Worm (Caenorhabditis elegans) whole organism, early embryonic: ENCODE results near the gene abts-2.

Source experiments
- B0310.2 ChIP-seq: sonication (generic microtip); optimal IDR thresholded peaks from 2 replicates; lab custom pipeline; 2016; ENCODE audit warnings: mild to moderate bottlenecking, missing genetic modification characterization, missing compliant biosample characterization
- F13C5.2 ChIP-seq: sonication (generic microtip); optimal IDR thresholded peaks from 2 replicates; lab custom pipeline; 2017; ENCODE audit warnings: mild to moderate bottlenecking, missing genetic modification characterization, inconsistent platforms, missing compliant biosample characterization
- ama-1 ChIP-seq: fragments of 150-350 bp; optimal IDR thresholded peaks from 2 replicates; lab custom pipeline; 2014
- ceh-13 ChIP-seq: fragments of 200-800 bp; sonication (Bioruptor generic); optimal IDR thresholded peaks from 2 replicates; lab custom pipeline; 2018; ENCODE audit warnings: mild to moderate bottlenecking, missing genetic modification characterization, missing compliant biosample characterization
- ceh-36 ChIP-seq: sonication (generic microtip); optimal IDR thresholded peaks from 2 replicates; lab custom pipeline; 2016; ENCODE audit warnings: missing genetic modification characterization, inconsistent platforms, missing compliant biosample characterization
- ets-7 ChIP-seq: sonication (generic microtip); optimal IDR thresholded peaks from 2 replicates; lab custom pipeline; 2016; ENCODE audit warnings: missing genotype, missing genetic modification characterization, missing compliant biosample characterization
- flt-1 ChIP-seq: fragments of 200-800 bp; sonication (Bioruptor generic); IDR thresholded peaks from 2 replicates; pipeline ENCODE4 v1.3.6; 2022; ENCODE audit warnings: missing genetic modification characterization, missing compliant biosample characterization
- scrt-1 ChIP-seq: fragments of 200-800 bp; sonication (Bioruptor generic); IDR thresholded peaks from 2 replicates; pipeline ENCODE4 v1.3.6; 2022; ENCODE audit warnings: missing genetic modification characterization, missing compliant biosample characterization
- sea-1 ChIP-seq: fragments of 200-800 bp; sonication (Bioruptor generic); conservative IDR thresholded peaks from 2 replicates; pipeline ENCODE4 v1.3.6; 2022; ENCODE audit warnings: missing genetic modification characterization, missing compliant biosample characterization

DNA sequence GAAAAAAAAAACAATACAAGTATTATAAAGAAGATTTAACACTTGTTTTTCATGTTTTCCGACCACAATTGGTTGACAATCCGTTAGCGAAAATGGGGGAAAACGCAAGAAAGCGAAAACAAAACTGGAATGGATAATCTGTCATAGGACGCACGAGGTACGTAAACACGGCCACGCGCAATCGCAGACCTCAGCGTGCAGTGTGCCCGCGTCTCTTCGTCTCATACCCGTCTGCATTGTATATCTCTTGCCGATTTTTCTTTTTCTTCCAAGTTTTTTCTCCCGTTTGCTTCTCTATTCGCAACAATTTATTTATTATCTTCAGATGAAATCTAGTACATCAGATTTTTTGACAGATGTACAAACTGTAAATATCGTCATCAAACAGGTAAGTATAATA is 21.8 kb upstream of the abts-2 start, which contains the start of gene trpp-9:
- TF ChIP-seq ama-1 (lab: Kevin White, UChicago) (no peak), ceh-13 (GFP tag; lab: Kevin White, UChicago) (no peak), sea-1 (GFP tag; lab: Robert Waterston, UW) (no peak), F13C5.2 (tag; lab: Kevin White, UChicago) (peak; percentile 78), ets-7 (no peak), flt-1 (GFP tag; lab: Robert Waterston, UW) (no peak), scrt-1 (GFP tag; lab: Robert Waterston, UW) (no peak), B0310.2 (tag; lab: Kevin White, UChicago) (no peak), ceh-36 (tag; lab: Kevin White, UChicago) (no peak)
